Worm (Caenorhabditis elegans): ENCODE results near the gene F48F5.8.

DNA sequence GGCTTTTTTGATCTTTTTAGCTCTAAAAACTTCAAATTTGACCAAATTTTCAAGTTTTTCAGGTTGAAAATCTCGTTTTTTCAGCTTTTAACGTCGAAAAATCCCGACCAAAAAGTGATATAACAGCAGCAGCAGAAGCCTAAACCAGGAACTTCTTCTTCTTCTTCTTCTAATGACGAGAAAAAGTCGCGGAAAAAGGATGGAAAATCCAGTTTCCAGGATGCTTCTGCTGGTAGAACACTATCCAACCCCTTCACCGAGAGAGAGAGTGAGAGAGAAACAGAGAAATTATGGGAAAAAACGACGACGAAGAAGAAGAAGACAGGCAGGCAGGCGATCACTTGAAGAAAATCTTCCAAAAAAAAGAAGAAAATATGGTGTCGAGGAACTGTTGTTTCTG is 18.3 kb upstream of the F48F5.8 start:
- no peak for TF ChIP-seq egl-27 (tag; optimal IDR thresholded peaks at IDR 0.05)
- TF ChIP-seq nhr-237 (tag; optimal IDR thresholded peaks at IDR 0.05) = no peak
- no peak for TF ChIP-seq nhr-11 (tag; optimal IDR thresholded peaks at IDR 0.05)
- TF ChIP-seq C34F6.9 (tag; optimal IDR thresholded peaks at IDR 0.05) = no peak
- TF ChIP-seq aly-2 (tag; optimal IDR thresholded peaks at IDR 0.05) = no peak
- TF ChIP-seq lin-39 (tag; optimal IDR thresholded peaks at IDR 0.05) = no peak
- TF ChIP-seq nhr-6 (tag; optimal IDR thresholded peaks at IDR 0.05) = no peak
- TF ChIP-seq ama-1 (optimal IDR thresholded peaks at IDR 0.05) = no peak
- TF ChIP-seq nhr-25 (tag; optimal IDR thresholded peaks at IDR 0.05) = no peak
- no peak for TF ChIP-seq nhr-77 (tag; optimal IDR thresholded peaks at IDR 0.05)
- no peak for TF ChIP-seq snpc-4 (tag; optimal IDR thresholded peaks at IDR 0.05)
- no peak for TF ChIP-seq unc-62 (GFP tag; optimal IDR thresholded peaks at IDR 0.05)
- no peak for TF ChIP-seq elt-3 (tag; optimal IDR thresholded peaks at IDR 0.05)
- no peak for TF ChIP-seq mbf-1 (tag; optimal IDR thresholded peaks at IDR 0.05)
